Worm (Caenorhabditis elegans): ENCODE data around the gene srh-111.

The srh-111 gene

ce11 chrV:17493732-17494131 lies 8.8 kb upstream of the srh-111 start, which contains the start of gene fbxa-102:
fbxa-102 (minus strand) TSS chrV:17493832.
- TF ChIP-seq hlh-1 (tag; optimal IDR thresholded peaks at IDR 0.05) (no peak), nhr-237 (tag; optimal IDR thresholded peaks at IDR 0.05) (no peak), drap-1 (GFP tag; optimal IDR thresholded peaks at IDR 0.05) (no peak), ceh-83 (GFP tag; optimal IDR thresholded peaks at IDR 0.05) (no peak), nhr-12 (tag; optimal IDR thresholded peaks at IDR 0.05) (no peak), mep-1 (tag; optimal IDR thresholded peaks at IDR 0.05) (no peak), cnd-1 (tag; optimal IDR thresholded peaks at IDR 0.05) (no peak), ces-1 (GFP tag; optimal IDR thresholded peaks at IDR 0.05) (no peak), ceh-43 (GFP tag; optimal IDR thresholded peaks at IDR 0.05) (no peak), ham-2 (GFP tag; optimal IDR thresholded peaks at IDR 0.05) (no peak), M03D4.4 (tag; optimal IDR thresholded peaks at IDR 0.05) (no peak), ztf-11 (tag; optimal IDR thresholded peaks at IDR 0.05) (no peak), unc-120 (tag; optimal IDR thresholded peaks at IDR 0.05; ENCODE audit: poor library complexity, severe bottlenecking) (no peak), bed-3 (GFP tag; optimal IDR thresholded peaks at IDR 0.05) (no peak), lin-32 (GFP tag; optimal IDR thresholded peaks at IDR 0.05) (no peak), sem-2 (GFP tag; optimal IDR thresholded peaks at IDR 0.05) (no peak), pha-4 (tag; optimal IDR thresholded peaks at IDR 0.05) (no peak), unc-39 (tag; optimal IDR thresholded peaks at IDR 0.05) (no peak)

DNA sequence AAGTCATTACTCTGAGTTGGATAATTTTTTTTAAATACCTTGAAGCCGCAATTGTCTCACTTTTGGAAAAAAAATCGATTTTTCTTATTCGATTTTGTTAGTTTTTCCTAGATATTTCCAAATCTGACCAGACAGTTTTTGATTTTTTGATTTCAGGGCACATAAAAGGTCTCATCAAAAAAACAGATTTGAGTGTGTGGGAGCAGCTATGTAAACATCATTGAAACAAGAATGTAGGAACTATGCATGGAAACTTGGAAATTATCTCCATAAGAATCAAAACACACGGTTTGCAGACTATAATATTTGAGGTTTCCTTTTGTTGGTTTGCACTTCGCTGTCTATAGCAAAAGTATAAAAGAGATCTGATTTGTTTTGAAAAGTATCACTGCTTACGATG lies 1.1 kb upstream of the srh-111 start, which contains the start of gene scl-24:
Gene scl-24, plus strand, starts transcription at position 301 of the 400 bp plus-strand sequence.
- TF ChIP-seq hlh-1 (tag; optimal IDR thresholded peaks at IDR 0.05) (no peak), ceh-43 (GFP tag; optimal IDR thresholded peaks at IDR 0.05) (no peak), drap-1 (GFP tag; optimal IDR thresholded peaks at IDR 0.05) (no peak), flh-1 (GFP tag; optimal IDR thresholded peaks at IDR 0.05) (no peak), sptf-1 (tag; optimal IDR thresholded peaks at IDR 0.05) (no peak), nhr-237 (tag; optimal IDR thresholded peaks at IDR 0.05) (no peak), nhr-28 (tag; optimal IDR thresholded peaks at IDR 0.05) (no peak), cnd-1 (tag; optimal IDR thresholded peaks at IDR 0.05) (no peak), ham-2 (GFP tag; optimal IDR thresholded peaks at IDR 0.05) (no peak), zip-8 (tag; optimal IDR thresholded peaks at IDR 0.05) (no peak), bed-3 (GFP tag; optimal IDR thresholded peaks at IDR 0.05) (no peak), nhr-76 (tag; optimal IDR thresholded peaks at IDR 0.05) (no peak), lsy-2 (tag; optimal IDR thresholded peaks at IDR 0.05) (no peak), mep-1 (tag; optimal IDR thresholded peaks at IDR 0.05) (no peak), mls-2 (tag; optimal IDR thresholded peaks at IDR 0.05) (no peak), M03D4.4 (tag; optimal IDR thresholded peaks at IDR 0.05) (no peak), unc-39 (tag; optimal IDR thresholded peaks at IDR 0.05) (no peak), ces-1 (GFP tag; optimal IDR thresholded peaks at IDR 0.05) (no peak)

DNA sequence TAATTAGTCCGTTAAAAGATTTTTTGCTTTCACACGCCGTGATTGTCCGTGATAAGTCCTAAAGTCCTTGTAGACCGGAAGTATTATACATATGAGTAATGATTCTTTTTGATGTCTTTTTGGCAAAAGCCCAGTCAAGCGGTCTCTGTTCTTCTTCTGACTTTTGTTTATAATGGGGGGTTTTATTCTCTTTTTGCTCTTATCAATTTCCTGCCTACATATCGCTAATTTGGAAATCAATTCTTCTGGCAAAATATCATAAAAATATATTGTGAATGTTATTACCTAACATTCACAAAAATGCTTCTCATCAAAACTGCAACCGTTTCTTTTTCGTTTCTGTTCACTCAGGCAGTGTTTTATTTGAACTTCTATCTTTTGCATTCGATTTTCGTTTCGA lies 8.5 kb downstream of the srh-111 start, which contains the start of gene srbc-61:
Gene srbc-61, plus strand, starts transcription at position 301 of the 400 bp plus-strand sequence.
- TF ChIP-seq mls-2 (tag; optimal IDR thresholded peaks at IDR 0.05) (no peak), elt-1 (tag; optimal IDR thresholded peaks at IDR 0.05; ENCODE audit: borderline replicate concordance, insufficient read depth) (no peak)

- TF ChIP-seq snpc-4 (tag; optimal IDR thresholded peaks at IDR 0.05) (no peak), ham-2 (GFP tag; optimal IDR thresholded peaks at IDR 0.05) (no peak), pha-4 (tag; optimal IDR thresholded peaks at IDR 0.05) (no peak), nhr-12 (tag; optimal IDR thresholded peaks at IDR 0.05) (no peak), mep-1 (tag; optimal IDR thresholded peaks at IDR 0.05) (no peak), nhr-2 (tag; optimal IDR thresholded peaks at IDR 0.05) (no peak), unc-39 (tag; optimal IDR thresholded peaks at IDR 0.05) (no peak), mab-5 (tag; optimal IDR thresholded peaks at IDR 0.05) (no peak), sptf-1 (tag; optimal IDR thresholded peaks at IDR 0.05) (no peak)
Measured at ce11 chrV:17473699-17474098, 11.3 kb downstream of the srh-111 start, which contains the start of gene srh-123. srh-123 (plus strand) TSS chrV:17473999.

DNA sequence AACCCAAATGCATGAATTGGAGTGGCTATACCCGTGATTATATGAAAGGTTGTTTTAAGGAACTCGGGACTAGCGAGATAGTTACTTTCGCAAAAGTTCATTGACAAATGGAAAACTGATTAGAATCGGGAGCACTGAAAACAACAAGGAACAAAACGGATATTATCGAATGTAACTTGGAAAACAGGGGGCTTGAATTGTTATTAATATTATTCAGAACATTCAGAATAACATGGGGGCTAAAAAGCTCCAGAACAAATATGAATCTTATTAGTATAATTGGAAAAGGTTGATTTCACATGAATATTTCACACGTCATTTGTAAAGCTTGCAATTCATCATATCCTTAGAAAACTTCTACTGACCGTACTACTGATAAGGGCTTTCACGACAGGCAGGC lies 13.4 kb downstream of the srh-111 start, which contains the start of gene srh-235:
Gene srh-235, minus strand, starts transcription at position 101 of the 400 bp plus-strand sequence.
- no peak for TF ChIP-seq sem-2 (GFP tag; optimal IDR thresholded peaks at IDR 0.05)
- no peak for TF ChIP-seq lsy-2 (tag; optimal IDR thresholded peaks at IDR 0.05)
- TF ChIP-seq lin-13 (tag; optimal IDR thresholded peaks at IDR 0.05): no peak
- no peak for TF ChIP-seq elt-1 (tag; optimal IDR thresholded peaks at IDR 0.05; ENCODE audit: borderline replicate concordance, insufficient read depth)
- no peak for TF ChIP-seq elt-3 (tag; optimal IDR thresholded peaks at IDR 0.05)
- no peak for TF ChIP-seq snpc-4 (tag; optimal IDR thresholded peaks at IDR 0.05)
- no peak for TF ChIP-seq blmp-1 (tag; optimal IDR thresholded peaks at IDR 0.05)
- TF ChIP-seq ceh-83 (GFP tag; optimal IDR thresholded peaks at IDR 0.05): no peak
- no peak for TF ChIP-seq unc-62 (GFP tag; optimal IDR thresholded peaks at IDR 0.05)
- TF ChIP-seq unc-120 (tag; optimal IDR thresholded peaks at IDR 0.05; ENCODE audit: poor library complexity, severe bottlenecking): no peak
- no peak for TF ChIP-seq nhr-28 (tag; optimal IDR thresholded peaks at IDR 0.05)
- TF ChIP-seq sptf-1 (tag; optimal IDR thresholded peaks at IDR 0.05): no peak
- no peak for TF ChIP-seq nhr-12 (tag; optimal IDR thresholded peaks at IDR 0.05)
- no peak for TF ChIP-seq lin-32 (GFP tag; optimal IDR thresholded peaks at IDR 0.05)
